Fruit fly (Drosophila melanogaster) whole organism, prepupa: Measurements from ENCODE around the gene zormin.

Experiments used
- Blimp-1 ChIP-seq: fragments of 200-800 bp; sonication (Bioruptor generic); optimal IDR thresholded peaks from 3 replicates; lab custom pipeline; 2017; ENCODE audit warnings: missing biosample characterization, missing genetic modification characterization, mild to moderate bottlenecking, moderate library complexity, missing genetic modification reagents
- CG10669 ChIP-seq: fragments of 200-800 bp; sonication (Bioruptor generic); optimal IDR thresholded peaks from 3 replicates; lab custom pipeline; 2018; ENCODE audit warnings: missing biosample characterization, mild to moderate bottlenecking, missing genetic modification characterization, moderate library complexity
- CG11294 ChIP-seq: fragments of 200-800 bp; sonication (Bioruptor generic); IDR thresholded peaks from 2 replicates; pipeline ENCODE4 v1.3.6; 2022; ENCODE audit warnings: missing biosample characterization, missing genetic modification characterization
- CG11902 ChIP-seq: fragments of 200-800 bp; sonication (Bioruptor generic); optimal IDR thresholded peaks from 3 replicates; lab custom pipeline; 2016; ENCODE audit warnings: missing biosample characterization, missing genetic modification characterization
- CG15336 ChIP-seq: fragments of 200-800 bp; sonication (Bioruptor generic); IDR thresholded peaks from 2 replicates; pipeline ENCODE4 v1.3.6; 2022; ENCODE audit warnings: missing biosample characterization, missing genetic modification characterization
- CG1621 ChIP-seq: fragments of 200-800 bp; sonication (Bioruptor generic); optimal IDR thresholded peaks from 3 replicates; lab custom pipeline; 2018; ENCODE audit warnings: missing biosample characterization, mild to moderate bottlenecking, missing genetic modification characterization
- CG3032 ChIP-seq: fragments of 200-800 bp; optimal IDR thresholded peaks from 2 replicates; lab custom pipeline; 2019; ENCODE audit warnings: missing biosample characterization, mild to moderate bottlenecking, missing genetic modification characterization, moderate library complexity
- CG31627 ChIP-seq: fragments of 200-800 bp; sonication (Bioruptor generic); optimal IDR thresholded peaks from 3 replicates; lab custom pipeline; 2016; ENCODE audit warnings: missing biosample characterization, missing genetic modification characterization
- CG34406 ChIP-seq: fragments of 200-800 bp; sonication (Bioruptor generic); optimal IDR thresholded peaks from 3 replicates; lab custom pipeline; 2016; ENCODE audit warnings: missing biosample characterization, missing genetic modification characterization
- CG3919 ChIP-seq: fragments of 200-800 bp; sonication (Bioruptor generic); optimal IDR thresholded peaks from 3 replicates; lab custom pipeline; 2016; ENCODE audit warnings: missing biosample characterization, missing genetic modification characterization
- CG4318 ChIP-seq: fragments of 200-800 bp; sonication (Bioruptor generic); optimal IDR thresholded peaks from 3 replicates; lab custom pipeline; 2017; ENCODE audit warnings: missing biosample characterization, mild to moderate bottlenecking, missing genetic modification characterization
- CG6163 ChIP-seq: fragments of 200-800 bp; sonication (Bioruptor generic); IDR thresholded peaks from 3 replicates; pipeline ENCODE4 v1.3.6; 2022; ENCODE audit warnings: missing biosample characterization, missing genetic modification characterization
- CG6808 ChIP-seq: fragments of 200-800 bp; sonication (Bioruptor generic); optimal IDR thresholded peaks from 3 replicates; lab custom pipeline; 2017; ENCODE audit warnings: missing biosample characterization, missing genetic modification characterization, mild to moderate bottlenecking, moderate library complexity, missing genetic modification reagents
- CG6854 ChIP-seq: fragments of 200-800 bp; sonication (Bioruptor generic); optimal IDR thresholded peaks from 2 replicates; lab custom pipeline; 2017; ENCODE audit warnings: missing biosample characterization, mild to moderate bottlenecking, missing genetic modification characterization
- CG7368 ChIP-seq: fragments of 200-800 bp; sonication (Bioruptor generic); optimal IDR thresholded peaks from 3 replicates; lab custom pipeline; 2016; ENCODE audit warnings: missing biosample characterization, missing genetic modification characterization
- CG8119 ChIP-seq: fragments of 200-800 bp; sonication (Bioruptor generic); IDR thresholded peaks from 3 replicates; pipeline ENCODE4 v1.3.6; 2022; ENCODE audit warnings: missing biosample characterization, missing genetic modification characterization
- CG8319 ChIP-seq: fragments of 200-800 bp; sonication (Bioruptor generic); optimal IDR thresholded peaks from 3 replicates; lab custom pipeline; 2016; ENCODE audit warnings: missing biosample characterization, missing genetic modification characterization
- Eip75B ChIP-seq: fragments of 200-800 bp; sonication (Bioruptor generic); optimal IDR thresholded peaks from 3 replicates; lab custom pipeline; 2016; ENCODE audit warnings: missing biosample characterization, missing genetic modification characterization
- Eip78C ChIP-seq: fragments of 200-800 bp; sonication (Bioruptor generic); peaks from one replicate; lab custom pipeline; 2016; ENCODE audit warnings: missing biosample characterization, missing genetic modification characterization
- Ets21C ChIP-seq: fragments of 200-800 bp; sonication (Bioruptor generic); optimal IDR thresholded peaks from 3 replicates; lab custom pipeline; 2016; ENCODE audit warnings: missing biosample characterization, missing genetic modification characterization
- Ets96B ChIP-seq: fragments of 200-800 bp; optimal IDR thresholded peaks from 2 replicates; lab custom pipeline; 2019; ENCODE audit warnings: missing biosample characterization, mild to moderate bottlenecking, missing genetic modification characterization, moderate library complexity
- Hr39 ChIP-seq: fragments of 200-800 bp; sonication (Bioruptor generic); optimal IDR thresholded peaks from 2 replicates; lab custom pipeline; 2016; ENCODE audit warnings: missing biosample characterization, missing genetic modification characterization
- Hr4 ChIP-seq: fragments of 200-800 bp; sonication (Bioruptor generic); optimal IDR thresholded peaks from 3 replicates; lab custom pipeline; 2016; ENCODE audit warnings: missing biosample characterization, missing genetic modification characterization
- Lpt ChIP-seq: fragments of 200-800 bp; sonication (Bioruptor generic); optimal IDR thresholded peaks from 3 replicates; lab custom pipeline; 2016; ENCODE audit warnings: missing biosample characterization, missing genetic modification characterization
- Sox102F ChIP-seq: fragments of 200-800 bp; sonication (Bioruptor generic); optimal IDR thresholded peaks from 2 replicates; lab custom pipeline; 2016; ENCODE audit warnings: missing biosample characterization, mild to moderate bottlenecking, missing genetic modification characterization
- Sox15 ChIP-seq: fragments of 200-800 bp; sonication (Bioruptor generic); optimal IDR thresholded peaks from 3 replicates; lab custom pipeline; 2016; ENCODE audit warnings: missing biosample characterization, missing genetic modification characterization
- achi ChIP-seq: fragments of 200-800 bp; sonication (Bioruptor generic); optimal IDR thresholded peaks from 3 replicates; lab custom pipeline; 2016; ENCODE audit warnings: missing biosample characterization, missing genetic modification characterization
- acj6 ChIP-seq: fragments of 200-800 bp; sonication (Bioruptor generic); optimal IDR thresholded peaks from 3 replicates; lab custom pipeline; 2016; ENCODE audit warnings: missing biosample characterization, missing genetic modification characterization
- dsx ChIP-seq: fragments of 200-800 bp; optimal IDR thresholded peaks from 3 replicates; lab custom pipeline; 2019; ENCODE audit warnings: missing biosample characterization, mild to moderate bottlenecking, missing genetic modification characterization, moderate library complexity; ENCODE audit not compliant: poor library complexity, severe bottlenecking
- eg ChIP-seq: fragments of 200-800 bp; sonication (Bioruptor generic); IDR thresholded peaks from 3 replicates; pipeline ENCODE4 v1.3.6; 2022; ENCODE audit warnings: missing biosample characterization, missing genetic modification characterization
- esn ChIP-seq: fragments of 200-800 bp; sonication (Bioruptor generic); optimal IDR thresholded peaks from 2 replicates; lab custom pipeline; 2016; ENCODE audit warnings: missing biosample characterization, mild to moderate bottlenecking, missing genetic modification characterization, moderate library complexity
- fd59A ChIP-seq: fragments of 200-800 bp; sonication (Bioruptor generic); optimal IDR thresholded peaks from 2 replicates; lab custom pipeline; 2017; ENCODE audit warnings: missing biosample characterization, mild to moderate bottlenecking, missing genetic modification characterization, missing genetic modification reagents
- fd85E ChIP-seq: fragments of 200-800 bp; sonication (Bioruptor generic); optimal IDR thresholded peaks from 3 replicates; lab custom pipeline; 2016; ENCODE audit warnings: missing biosample characterization, missing genetic modification characterization
- fkh ChIP-seq: fragments of 200-800 bp; sonication (Bioruptor generic); optimal IDR thresholded peaks from 3 replicates; lab custom pipeline; 2017; ENCODE audit warnings: missing biosample characterization, mild to moderate bottlenecking, missing genetic modification characterization, moderate library complexity
- lz ChIP-seq: fragments of 200-800 bp; sonication (Bioruptor generic); optimal IDR thresholded peaks from 3 replicates; lab custom pipeline; 2016; ENCODE audit warnings: missing biosample characterization, missing genetic modification characterization
- net ChIP-seq: fragments of 200-800 bp; sonication (Bioruptor generic); optimal IDR thresholded peaks from 3 replicates; lab custom pipeline; 2016; ENCODE audit warnings: missing biosample characterization, missing genetic modification characterization
- pdm3 ChIP-seq: fragments of 200-800 bp; sonication (Bioruptor generic); optimal IDR thresholded peaks from 3 replicates; lab custom pipeline; 2016; ENCODE audit warnings: missing biosample characterization, missing genetic modification characterization
- salr ChIP-seq, 2 experiments: fragments of 200-800 bp; sonication (Bioruptor generic); optimal IDR thresholded peaks; 3 replicates each; lab custom pipeline; 2016 to 2018; ENCODE audit warnings: missing biosample characterization in 2 of 2, missing genetic modification characterization in 2 of 2, mild to moderate bottlenecking in 1 of 2
- spab ChIP-seq: fragments of 200-800 bp; sonication (Bioruptor generic); optimal IDR thresholded peaks from 2 replicates; lab custom pipeline; 2017; ENCODE audit warnings: missing biosample characterization, mild to moderate bottlenecking, missing genetic modification characterization, missing genetic modification reagents
- svp ChIP-seq: fragments of 200-800 bp; sonication (Bioruptor generic); peaks from one replicate; lab custom pipeline; 2016; ENCODE audit warnings: missing biosample characterization, missing genetic modification characterization
- topi ChIP-seq: fragments of 200-800 bp; sonication (Bioruptor generic); optimal IDR thresholded peaks from 3 replicates; lab custom pipeline; 2016; ENCODE audit warnings: missing biosample characterization, missing genetic modification characterization

Gene zormin

dm6 chr3L:2170885-2171526 is 19.5 kb upstream of the zormin start, which contains the start of gene CG5704:
CG5704 (minus strand) TSS chr3L:2170971.
- TF ChIP-seq CG6854 (no peak), fkh (GFP tag; lab: Kevin White, UChicago) (peak; percentile 37), CG6163 (GFP tag; lab: Robert Waterston, UW) (no peak), fd85E (no peak), esn (GFP tag; lab: Kevin White, UChicago) (no peak), fd59A (no peak), Blimp-1 (no peak), dsx (GFP tag; lab: Kevin White, UChicago) (peak; percentile 91), lz (GFP tag; lab: Kevin White, UChicago) (no peak), Ets96B (tag; lab: Kevin White, UChicago) (no peak)

dm6 chr3L:2168954-2169353 is 17.5 kb upstream of the zormin start, which contains the start of gene CG15879:
CG15879 (minus strand) TSS chr3L:2169108.
- no peak for TF ChIP-seq Lpt (GFP tag; lab: Kevin White, UChicago)
- TF ChIP-seq net (GFP tag; lab: Kevin White, UChicago) = no peak
- TF ChIP-seq CG11294 = no peak
- TF ChIP-seq Hr4 (GFP tag; lab: Kevin White, UChicago) = no peak
- no peak for TF ChIP-seq CG3919 (GFP tag; lab: Kevin White, UChicago)
- TF ChIP-seq CG8319 = no peak
- TF ChIP-seq Ets21C (GFP tag; lab: Kevin White, UChicago) = no peak
- no peak for TF ChIP-seq achi (GFP tag; lab: Kevin White, UChicago)
- TF ChIP-seq salr (GFP tag; optimal IDR thresholded peaks at IDR 0.05; lab: Kevin White, UChicago) = no peak
- no peak for TF ChIP-seq Eip78C
- TF ChIP-seq CG7368 (GFP tag; lab: Kevin White, UChicago) = no peak
- no peak for TF ChIP-seq spab (GFP tag; lab: Kevin White, UChicago)

- TF ChIP-seq CG1621 (tag; lab: Kevin White, UChicago) = no peak
- no peak for TF ChIP-seq CG3032 (tag; lab: Kevin White, UChicago)
Observed at dm6 chr3L:2166776-2167175, 15.3 kb upstream of the zormin start.

dm6 chr3L:2164805-2165204 is 13.3 kb upstream of the zormin start:
- TF ChIP-seq CG15336 (GFP tag; lab: Robert Waterston, UW) = peak; percentile 57
- TF ChIP-seq eg (GFP tag; lab: Robert Waterston, UW) = peak; percentile 51; the same call in 1 of the 3 replicates
- peak; percentile 37; the same call in 1 of the 3 replicates for TF ChIP-seq CG8119 (GFP tag; lab: Robert Waterston, UW)
- TF ChIP-seq Sox102F (GFP tag; lab: Kevin White, UChicago) = no peak
- peak; percentile 25 for TF ChIP-seq svp
- peak; percentile 60 for TF ChIP-seq Hr4 (GFP tag; lab: Kevin White, UChicago)
- TF ChIP-seq CG31627 (GFP tag; lab: Kevin White, UChicago) = peak; percentile 3
- TF ChIP-seq CG10669 (GFP tag; lab: Kevin White, UChicago) = peak; percentile 12
- no peak for TF ChIP-seq CG34406 (GFP tag; lab: Kevin White, UChicago)
- TF ChIP-seq fkh (GFP tag; lab: Kevin White, UChicago) = no peak

- TF ChIP-seq Ets96B (tag; lab: Kevin White, UChicago) (peak; percentile 97), achi (GFP tag; lab: Kevin White, UChicago) (peak; percentile 85), fd85E (peak; percentile 86), fkh (GFP tag; lab: Kevin White, UChicago) (no peak), Blimp-1 (peak; percentile 83), acj6 (GFP tag; lab: Kevin White, UChicago) (peak; percentile 88), Sox15 (GFP tag; lab: Kevin White, UChicago) (peak; percentile 81), pdm3 (GFP tag; lab: Kevin White, UChicago) (peak; percentile 88), CG6808 (GFP tag; lab: Kevin White, UChicago) (peak; percentile 91), Eip75B (GFP tag; lab: Kevin White, UChicago) (peak; percentile 94), topi (GFP tag; lab: Kevin White, UChicago) (peak; percentile 97), dsx (GFP tag; lab: Kevin White, UChicago) (peak; percentile 84), CG7368 (GFP tag; lab: Kevin White, UChicago) (peak; percentile 93), net (GFP tag; lab: Kevin White, UChicago) (peak; percentile 80), CG1621 (tag; lab: Kevin White, UChicago) (peak; percentile 82), Hr39 (GFP tag; lab: Kevin White, UChicago) (peak; percentile 93), eg (GFP tag; lab: Robert Waterston, UW) (peak; percentile 22; the same call in 1 of the 3 replicates), CG31627 (GFP tag; lab: Kevin White, UChicago) (peak; percentile 91), CG11902 (GFP tag; lab: Kevin White, UChicago) (peak; percentile 90), CG11294 (peak; percentile 38; the same call in 1 of the 2 replicates), CG4318 (GFP tag; lab: Kevin White, UChicago) (no peak), Sox102F (GFP tag; lab: Kevin White, UChicago) (peak; percentile 92)
Observed at dm6 chr3L:2164031-2164537, 12.6 kb upstream of the zormin start.
